Fruit fly (Drosophila melanogaster): ENCODE measurements around the gene Prp31.

dm6 chr3L:15174823-15175222 is 15.9 kb downstream of the Prp31 start:
- TF ChIP-seq CG4496 (GFP tag; IDR thresholded peaks at IDR 0.05) (no peak), CG15710 (tag; optimal IDR thresholded peaks at IDR 0.05) (peak; percentile 58), CG32121 (GFP tag; IDR thresholded peaks at IDR 0.05) (no peak), CG12605 (GFP tag; IDR thresholded peaks at IDR 0.05) (no peak), Pif1A (GFP tag; optimal IDR thresholded peaks at IDR 0.05) (no peak), Ets98B (GFP tag; IDR thresholded peaks at IDR 0.05) (no peak), Pif1B (GFP tag; optimal IDR thresholded peaks at IDR 0.05) (no peak), CG8301 (tag; optimal IDR thresholded peaks at IDR 0.05) (no peak), CG14655 (GFP tag; optimal IDR thresholded peaks at IDR 0.05) (peak; percentile 30), CG34367 (tag; optimal IDR thresholded peaks at IDR 0.05) (peak; percentile 7), D1 (tag; optimal IDR thresholded peaks at IDR 0.05) (peak; percentile 1), EcR (GFP tag; optimal IDR thresholded peaks at IDR 0.05) (no peak), fd96Ca (GFP tag; IDR thresholded peaks at IDR 0.05) (no peak)
